Fruit fly (Drosophila melanogaster) whole organism, embryonic: ENCODE results near the gene janA.

Experiments used
- Abd-B ChIP-seq: fragments of 200-800 bp; sonication (Bioruptor generic); optimal IDR thresholded peaks from 2 replicates; lab custom pipeline; 2018; ENCODE audit warnings: missing biosample characterization, mild to moderate bottlenecking, missing genetic modification characterization, moderate library complexity
- CG10267 ChIP-seq: fragments of 200-800 bp; sonication (Bioruptor generic); optimal IDR thresholded peaks from 2 replicates; lab custom pipeline; 2018; ENCODE audit warnings: missing biosample characterization, mild to moderate bottlenecking, missing genetic modification characterization, moderate library complexity
- CG10366 ChIP-seq: fragments of 200-800 bp; sonication (Bioruptor generic); IDR thresholded peaks from 2 replicates; pipeline ENCODE4 v1.3.6; 2022; ENCODE audit warnings: missing biosample characterization, missing genetic modification characterization
- CG10565 ChIP-seq: fragments of 200-800 bp; sonication (Bioruptor generic); optimal IDR thresholded peaks from 3 replicates; lab custom pipeline; 2016; ENCODE audit warnings: missing biosample characterization, mild to moderate bottlenecking, missing genetic modification characterization
- CG11696 ChIP-seq: fragments of 200-800 bp; sonication (Bioruptor generic); IDR thresholded peaks from 2 replicates; pipeline ENCODE4 v1.3.6; 2022; ENCODE audit warnings: missing biosample characterization, missing genetic modification characterization
- CG13424 ChIP-seq: fragments of 200-800 bp; sonication (Bioruptor generic); optimal IDR thresholded peaks from 2 replicates; lab custom pipeline; 2019; ENCODE audit warnings: missing biosample characterization, mild to moderate bottlenecking, missing genetic modification characterization, moderate library complexity
- CG14050 ChIP-seq: fragments of 200-800 bp; sonication (Bioruptor generic); IDR thresholded peaks from 3 replicates; pipeline ENCODE4 v1.3.6; 2022; ENCODE audit warnings: missing biosample characterization, missing genetic modification characterization
- CG15011 ChIP-seq: fragments of 200-800 bp; sonication (Bioruptor generic); optimal IDR thresholded peaks from 3 replicates; lab custom pipeline; 2018; ENCODE audit warnings: missing biosample characterization, mild to moderate bottlenecking, missing genetic modification characterization
- CG15601 ChIP-seq: fragments of 200-800 bp; sonication (Bioruptor generic); optimal IDR thresholded peaks from 3 replicates; lab custom pipeline; 2019; ENCODE audit warnings: missing biosample characterization, mild to moderate bottlenecking, missing genetic modification characterization, moderate library complexity
- CG16813 ChIP-seq: fragments of 200-800 bp; sonication (Bioruptor generic); IDR thresholded peaks from 3 replicates; pipeline ENCODE4 v1.3.6; 2022; ENCODE audit warnings: missing biosample characterization, missing genetic modification characterization; ENCODE audit not compliant: partially characterized antibody
- CG17385 ChIP-seq: fragments of 200-800 bp; sonication (Bioruptor generic); optimal IDR thresholded peaks from 3 replicates; lab custom pipeline; 2018; ENCODE audit warnings: missing biosample characterization, mild to moderate bottlenecking, missing genetic modification characterization
- CG2875 ChIP-seq: fragments of 200-800 bp; sonication (Bioruptor generic); optimal IDR thresholded peaks from 2 replicates; lab custom pipeline; 2017; ENCODE audit warnings: missing biosample characterization, mild to moderate bottlenecking, missing genetic modification characterization, missing genetic modification reagents
- CG31388 ChIP-seq: fragments of 200-800 bp; sonication (Bioruptor generic); optimal IDR thresholded peaks from 2 replicates; lab custom pipeline; 2016; ENCODE audit warnings: missing biosample characterization, missing genetic modification characterization
- CG31441 ChIP-seq: fragments of 200-800 bp; sonication (Bioruptor generic); IDR thresholded peaks from 2 replicates; pipeline ENCODE4 v1.3.6; 2022; ENCODE audit warnings: missing biosample characterization, missing genetic modification characterization
- CG33557 ChIP-seq: fragments of 200-800 bp; sonication (Bioruptor generic); optimal IDR thresholded peaks from 2 replicates; lab custom pipeline; 2019; ENCODE audit warnings: missing biosample characterization, mild to moderate bottlenecking, missing genetic modification characterization, moderate library complexity
- CG3407 ChIP-seq: fragments of 200-800 bp; sonication (Bioruptor generic); optimal IDR thresholded peaks from 2 replicates; lab custom pipeline; 2018; ENCODE audit warnings: missing biosample characterization, mild to moderate bottlenecking, missing genetic modification characterization
- CG4820 ChIP-seq: fragments of 200-800 bp; sonication (Bioruptor generic); optimal IDR thresholded peaks from 3 replicates; lab custom pipeline; 2016; ENCODE audit warnings: missing biosample characterization, missing genetic modification characterization
- CG7372 ChIP-seq: fragments of 200-800 bp; sonication (Bioruptor generic); IDR thresholded peaks from 2 replicates; pipeline ENCODE4 v1.3.6; 2022; ENCODE audit warnings: missing biosample characterization, missing genetic modification characterization
- CG8089 ChIP-seq: fragments of 200-800 bp; sonication (Bioruptor generic); optimal IDR thresholded peaks from 3 replicates; lab custom pipeline; 2016; ENCODE audit warnings: missing biosample characterization, missing genetic modification characterization
- CG9932 ChIP-seq: fragments of 200-800 bp; sonication (Bioruptor generic); IDR thresholded peaks from 2 replicates; pipeline ENCODE4 v1.3.6; 2022; ENCODE audit warnings: missing biosample characterization, missing genetic modification characterization
- ERR ChIP-seq: fragments of 200-800 bp; sonication (Bioruptor generic); optimal IDR thresholded peaks from 2 replicates; lab custom pipeline; 2016; ENCODE audit warnings: missing biosample characterization, missing genetic modification characterization
- Gsc ChIP-seq: fragments of 200-800 bp; sonication (Bioruptor generic); IDR thresholded peaks from 2 replicates; pipeline ENCODE4 v1.3.6; 2022; ENCODE audit warnings: missing biosample characterization, missing genetic modification characterization
- H15 ChIP-seq: fragments of 200-800 bp; sonication (Bioruptor generic); IDR thresholded peaks from 3 replicates; pipeline ENCODE4 v1.3.6; 2022; ENCODE audit warnings: missing biosample characterization, missing genetic modification characterization
- HLH4C ChIP-seq: fragments of 200-800 bp; sonication (Bioruptor generic); IDR thresholded peaks from 3 replicates; pipeline ENCODE4 v1.3.6; 2022; ENCODE audit warnings: missing biosample characterization, missing genetic modification characterization; ENCODE audit not compliant: partially characterized antibody
- NfI ChIP-seq: fragments of 200-800 bp; sonication (Bioruptor generic); optimal IDR thresholded peaks from 3 replicates; lab custom pipeline; 2018; ENCODE audit warnings: missing biosample characterization, mild to moderate bottlenecking, missing genetic modification characterization, moderate library complexity
- Oaz ChIP-seq: fragments of 200-800 bp; sonication (Bioruptor generic); IDR thresholded peaks from 2 replicates; pipeline ENCODE4 v1.3.6; 2022; ENCODE audit warnings: missing biosample characterization, missing genetic modification characterization
- Scr ChIP-seq: fragments of 200-800 bp; sonication (Bioruptor generic); IDR thresholded peaks from 2 replicates; pipeline ENCODE4 v1.3.6; 2022; ENCODE audit warnings: missing biosample characterization, missing genetic modification characterization; ENCODE audit not compliant: partially characterized antibody
- Six4 ChIP-seq: fragments of 200-800 bp; sonication (Bioruptor generic); optimal IDR thresholded peaks from 2 replicates; lab custom pipeline; 2016; ENCODE audit warnings: missing biosample characterization, missing genetic modification characterization
- bowl ChIP-seq: fragments of 200-800 bp; sonication (Bioruptor generic); IDR thresholded peaks from 2 replicates; pipeline ENCODE4 v1.3.6; 2022; ENCODE audit warnings: missing biosample characterization, missing genetic modification characterization
- br ChIP-seq: fragments of >200 bp; optimal IDR thresholded peaks from 2 replicates; lab custom pipeline; 2017
- croc ChIP-seq: fragments of 200-800 bp; sonication (Bioruptor generic); conservative IDR thresholded peaks from 3 replicates; pipeline ENCODE4 v1.3.6; 2022; ENCODE audit warnings: missing biosample characterization, missing genetic modification characterization
- cwo ChIP-seq: fragments of 200-800 bp; sonication (Bioruptor generic); optimal IDR thresholded peaks from 3 replicates; lab custom pipeline; 2017; ENCODE audit warnings: missing biosample characterization, missing genetic modification characterization, mild to moderate bottlenecking, moderate library complexity, missing genetic modification reagents
- disco-r ChIP-seq: fragments of 200-800 bp; sonication (Bioruptor generic); optimal IDR thresholded peaks from 2 replicates; lab custom pipeline; 2016; ENCODE audit warnings: missing biosample characterization, missing genetic modification characterization
- gem ChIP-seq: fragments of 200-800 bp; sonication (Bioruptor generic); optimal IDR thresholded peaks from 2 replicates; lab custom pipeline; 2019; ENCODE audit warnings: missing biosample characterization, mild to moderate bottlenecking, missing genetic modification characterization, moderate library complexity
- gsb-n ChIP-seq: fragments of 200-800 bp; sonication (Bioruptor generic); optimal IDR thresholded peaks from 3 replicates; lab custom pipeline; 2018; ENCODE audit warnings: missing biosample characterization, mild to moderate bottlenecking, missing genetic modification characterization
- hb ChIP-seq: fragments of 200-800 bp; sonication (Bioruptor generic); IDR thresholded peaks from 3 replicates; pipeline ENCODE4 v1.3.6; 2022; ENCODE audit warnings: missing biosample characterization, missing genetic modification characterization; ENCODE audit not compliant: partially characterized antibody
- jumu ChIP-seq: fragments of 200-800 bp; sonication (Bioruptor generic); optimal IDR thresholded peaks from 3 replicates; lab custom pipeline; 2016; ENCODE audit warnings: missing biosample characterization, missing genetic modification characterization
- klu ChIP-seq: fragments of 200-800 bp; sonication (Bioruptor generic); IDR thresholded peaks from 2 replicates; pipeline ENCODE4 v1.3.6; 2022; ENCODE audit warnings: missing biosample characterization, missing genetic modification characterization
- knrl ChIP-seq: fragments of 200-800 bp; sonication (Bioruptor generic); IDR thresholded peaks from 3 replicates; pipeline ENCODE4 v1.3.6; 2022; ENCODE audit warnings: missing biosample characterization, missing genetic modification characterization; ENCODE audit not compliant: partially characterized antibody
- sd ChIP-seq: fragments of 200-800 bp; sonication (Bioruptor generic); optimal IDR thresholded peaks from 3 replicates; lab custom pipeline; 2018; ENCODE audit warnings: missing biosample characterization, mild to moderate bottlenecking, missing genetic modification characterization, moderate library complexity
- seq ChIP-seq: fragments of 200-800 bp; sonication (Bioruptor generic); IDR thresholded peaks from 2 replicates; pipeline ENCODE4 v1.3.6; 2022; ENCODE audit warnings: missing biosample characterization, missing genetic modification characterization
- so ChIP-seq: fragments of 200-800 bp; sonication (Bioruptor generic); IDR thresholded peaks from 3 replicates; pipeline ENCODE4 v1.3.6; 2022; ENCODE audit warnings: missing biosample characterization, missing genetic modification characterization
- tna ChIP-seq: fragments of 200-800 bp; sonication (Bioruptor generic); IDR thresholded peaks from 2 replicates; pipeline ENCODE4 v1.3.6; 2022; ENCODE audit warnings: missing biosample characterization, missing genetic modification characterization; ENCODE audit not compliant: partially characterized antibody
- trh ChIP-seq: fragments of 200-800 bp; sonication (Bioruptor generic); optimal IDR thresholded peaks from 2 replicates; lab custom pipeline; 2016; ENCODE audit warnings: missing biosample characterization, missing genetic modification characterization
- tup ChIP-seq: fragments of 200-800 bp; sonication (Bioruptor generic); optimal IDR thresholded peaks from 2 replicates; lab custom pipeline; 2016; ENCODE audit warnings: missing biosample characterization, mild to moderate bottlenecking, missing genetic modification characterization, moderate library complexity
- twi ChIP-seq: fragments of 200-800 bp; optimal IDR thresholded peaks from 2 replicates; lab custom pipeline; 2019; ENCODE audit warnings: missing biosample characterization, mild to moderate bottlenecking, missing genetic modification characterization, moderate library complexity
- vvl ChIP-seq: fragments of 200-800 bp; sonication (Bioruptor generic); IDR thresholded peaks from 2 replicates; pipeline ENCODE4 v1.3.6; 2022; ENCODE audit warnings: missing biosample characterization, missing genetic modification characterization
- wek ChIP-seq: fragments of 200-800 bp; sonication (Bioruptor generic); optimal IDR thresholded peaks from 3 replicates; lab custom pipeline; 2018; ENCODE audit warnings: missing biosample characterization, mild to moderate bottlenecking, missing genetic modification characterization, moderate library complexity
- zen2 ChIP-seq: fragments of 200-800 bp; sonication (Bioruptor generic); IDR thresholded peaks from 3 replicates; pipeline ENCODE4 v1.3.6; 2022; ENCODE audit warnings: missing biosample characterization, missing genetic modification characterization; ENCODE audit not compliant: partially characterized antibody

The janA gene

DNA sequence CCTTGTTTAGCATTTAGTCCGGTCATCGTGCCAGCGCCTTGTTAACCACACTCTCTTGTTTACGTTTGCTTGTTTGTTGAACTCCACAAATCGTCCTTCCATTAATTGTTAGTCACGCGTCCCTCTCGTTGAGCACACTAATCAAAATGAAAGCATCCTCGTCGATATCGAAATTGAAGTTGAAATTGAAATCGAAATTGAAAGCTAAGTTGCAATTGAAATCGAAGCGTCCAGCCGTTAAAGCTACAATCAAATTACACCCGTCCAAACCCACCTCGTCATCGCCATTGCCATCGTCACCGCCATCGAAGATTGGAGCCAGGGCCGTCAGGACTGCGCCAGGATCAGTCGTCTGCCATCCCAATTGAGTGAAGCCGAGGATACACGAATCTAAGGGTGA, 15.9 kb downstream of the janA start:
- no peak for TF ChIP-seq Six4 (GFP tag; lab: Kevin White, UChicago)
- no peak for TF ChIP-seq ERR (GFP tag; lab: Kevin White, UChicago)
- no peak for TF ChIP-seq H15 (GFP tag; lab: Robert Waterston, UW)
- no peak for TF ChIP-seq CG9932
- TF ChIP-seq vvl: 0 out of 2 replicates have a peak, but pooled peaks have one; percentile 8
- TF ChIP-seq CG10366 (GFP tag; lab: Robert Waterston, UW): no peak
- TF ChIP-seq CG15601 (tag; lab: Kevin White, UChicago): peak; percentile 97

DNA sequence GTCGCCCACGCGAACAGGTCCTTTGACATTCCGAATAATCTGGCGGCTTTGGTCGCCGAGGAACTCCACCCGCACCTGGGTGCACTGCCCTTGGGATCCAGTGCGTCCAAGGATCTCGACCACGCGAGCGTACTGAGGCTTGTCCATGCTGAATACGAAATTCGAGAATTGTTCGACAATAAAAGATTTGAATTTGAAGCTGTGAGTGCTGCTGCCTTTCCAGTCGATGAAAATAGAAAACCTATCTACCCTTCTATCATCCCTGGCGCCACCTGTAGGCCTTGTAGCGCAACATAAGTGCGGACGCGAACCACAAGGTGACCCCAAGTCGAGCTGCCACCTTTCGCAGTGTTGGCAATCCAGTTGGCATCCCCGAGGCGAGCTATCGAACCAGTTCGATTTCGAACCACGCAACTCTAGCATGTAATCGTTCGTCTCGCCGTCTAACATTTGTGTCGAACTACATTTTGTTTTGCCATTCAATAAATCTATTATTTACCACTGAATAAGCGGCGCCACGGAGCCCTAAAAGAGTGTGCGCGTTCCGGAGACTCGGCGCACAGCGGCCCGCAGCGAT, 16.8 kb downstream of the janA start, which contains the start of the genes RpS28a and Axn:
Gene RpS28a, minus strand, starts transcription at position 197 of the 577 bp plus-strand sequence.
Gene Axn, plus strand, starts transcription at position 391 of the 577 bp plus-strand sequence.
- TF ChIP-seq hb (GFP tag; lab: Robert Waterston, UW) (no peak; the same call in 1 of the 3 replicates), zen2 (GFP tag; lab: Robert Waterston, UW) (no peak; the same call in 2 of the 3 replicates), sd (tag; lab: Kevin White, UChicago) (no peak), CG4820 (no peak), cwo (GFP tag; lab: Kevin White, UChicago) (no peak), croc (no peak), bowl (GFP tag; lab: Robert Waterston, UW) (no peak), HLH4C (GFP tag; lab: Robert Waterston, UW) (peak; percentile 14; the same call in 1 of the 3 replicates), twi (tag; lab: Kevin White, UChicago) (no peak), CG16813 (no peak; the same call in 2 of the 3 replicates), seq (GFP tag; lab: Robert Waterston, UW) (no peak), CG10565 (no peak), CG14050 (no peak), br (lab: Kevin White, UChicago) (no peak), gem (tag; lab: Kevin White, UChicago) (no peak), wek (no peak), CG15011 (no peak), CG10267 (tag; lab: Kevin White, UChicago) (peak; percentile 7), trh (GFP tag; lab: Kevin White, UChicago) (no peak), disco-r (GFP tag; lab: Kevin White, UChicago) (no peak), CG2875 (GFP tag; lab: Kevin White, UChicago) (no peak), CG31388 (no peak), CG13424 (tag; lab: Kevin White, UChicago) (no peak), CG33557 (GFP tag; lab: Kevin White, UChicago) (no peak), CG31441 (GFP tag; lab: Robert Waterston, UW) (no peak), CG3407 (GFP tag; lab: Kevin White, UChicago) (no peak), CG11696 (GFP tag; lab: Robert Waterston, UW) (no peak), klu (no peak), Oaz (GFP tag; lab: Robert Waterston, UW) (no peak), gsb-n (no peak), CG7372 (GFP tag; lab: Robert Waterston, UW) (no peak), tup (GFP tag; lab: Kevin White, UChicago) (no peak), CG8089 (GFP tag; lab: Kevin White, UChicago) (no peak), Gsc (GFP tag; lab: Robert Waterston, UW) (no peak), CG17385 (GFP tag; lab: Kevin White, UChicago) (no peak), NfI (GFP tag; lab: Kevin White, UChicago) (no peak), tna (GFP tag; lab: Robert Waterston, UW) (no peak; the same call in 1 of the 2 replicates), so (no peak; the same call in 2 of the 3 replicates), jumu (GFP tag; lab: Kevin White, UChicago) (peak; percentile 15), knrl (GFP tag; lab: Robert Waterston, UW) (peak; percentile 54; the same call in 2 of the 3 replicates), Abd-B (GFP tag; lab: Kevin White, UChicago) (no peak), Scr (peak; percentile 58; the same call in 1 of the 2 replicates)
